Worm (Caenorhabditis elegans): ENCODE data around the gene cids-1.

DNA sequence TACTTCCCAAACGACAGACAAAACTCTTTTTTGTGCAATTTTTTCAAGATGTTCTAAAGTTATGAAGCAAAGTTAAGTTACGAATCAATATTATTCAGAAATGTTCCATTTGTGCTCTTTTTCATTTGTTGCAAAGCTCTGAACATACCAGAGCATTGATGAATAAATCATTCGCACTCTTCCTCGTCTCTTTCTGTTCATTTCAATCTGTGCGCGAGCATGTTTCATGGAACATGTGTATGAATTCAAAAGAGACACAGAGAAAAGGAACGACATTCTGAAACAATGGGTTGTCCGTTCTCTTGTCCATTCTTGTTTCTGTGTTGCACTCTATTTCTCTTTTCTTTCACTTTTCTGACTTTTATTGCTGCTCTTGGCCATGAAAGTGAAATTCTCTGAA, 36.1 kb downstream of the cids-1 start:
- TF ChIP-seq ama-1 (optimal IDR thresholded peaks at IDR 0.05) (no peak), spr-3 (GFP tag; optimal IDR thresholded peaks at IDR 0.05) (no peak), skn-1 (tag; optimal IDR thresholded peaks at IDR 0.05) (no peak), mep-1 (tag; optimal IDR thresholded peaks at IDR 0.05) (no peak), nhr-77 (tag; optimal IDR thresholded peaks at IDR 0.05) (no peak), ceh-44 (GFP tag; IDR thresholded peaks at IDR 0.05) (no peak), Y75B8A.6 (GFP tag; IDR thresholded peaks at IDR 0.05) (no peak), snpc-4 (tag; optimal IDR thresholded peaks at IDR 0.05) (no peak), R02D3.7 (tag; optimal IDR thresholded peaks at IDR 0.05) (no peak)
